Worm (Caenorhabditis elegans): Measurements from ENCODE around the gene F07B7.7.
"Not testable (repeated sequence)": the region's sequence is repeated elsewhere in the genome, so short reads cannot be mapped to it uniquely, and the experiment has no call there.

F07B7.7 gene

DNA sequence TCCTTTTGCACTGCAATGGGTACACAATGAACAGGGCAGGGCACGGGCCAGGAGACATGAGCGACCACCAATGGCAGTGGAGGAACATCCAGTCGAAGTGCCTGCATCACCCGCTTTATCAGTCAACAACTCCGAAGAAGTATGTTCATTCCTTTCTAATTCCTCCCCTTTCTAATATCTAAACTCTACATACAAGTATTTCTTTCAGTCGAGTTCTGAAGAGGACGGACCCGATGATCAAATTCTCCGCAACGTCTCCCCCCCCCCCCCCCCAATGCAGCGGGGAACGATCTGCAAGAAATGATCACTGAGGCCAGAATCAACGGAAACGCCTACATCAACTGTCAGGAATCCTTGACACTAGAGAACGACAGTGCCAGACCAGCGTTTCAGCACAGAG is at the start of gene F07B7.7:
Gene F07B7.7 (plus strand): TSS at position 301 of the 400 bp plus-strand sequence.
- not testable (repeated sequence) for TF ChIP-seq cog-1 (tag; optimal IDR thresholded peaks at IDR 0.05); ref-1 (GFP tag; conservative IDR thresholded peaks at IDR 0.05); med-1 (GFP tag; optimal IDR thresholded peaks at IDR 0.05; ENCODE audit: insufficient read depth)

DNA sequence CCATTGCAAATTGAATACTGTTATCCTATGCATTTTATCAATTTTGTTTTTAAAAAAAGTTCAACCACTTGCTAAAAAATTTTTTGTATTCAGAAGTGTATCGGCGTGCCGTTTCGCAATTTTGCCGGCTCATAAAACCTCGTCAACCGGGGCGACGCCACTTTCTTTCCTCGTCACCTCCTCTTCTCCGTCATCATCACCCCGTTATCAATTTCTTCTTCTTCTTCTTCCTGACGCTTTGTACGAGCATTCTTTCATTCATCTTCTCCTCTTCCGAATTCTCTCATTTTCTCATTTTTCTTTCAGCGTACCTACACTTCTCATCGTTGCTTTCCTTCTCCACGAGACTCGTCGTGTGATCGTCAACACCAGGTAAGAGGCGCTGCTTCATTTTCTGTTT is 49.2 kb upstream of the F07B7.7 start, which contains the start of gene sup-37:
Gene sup-37 (plus strand): TSS at position 301 of the 400 bp plus-strand sequence.
- no peak for TF ChIP-seq ref-1 (GFP tag; conservative IDR thresholded peaks at IDR 0.05)
- TF ChIP-seq med-1 (GFP tag; optimal IDR thresholded peaks at IDR 0.05; ENCODE audit: insufficient read depth): no peak

DNA sequence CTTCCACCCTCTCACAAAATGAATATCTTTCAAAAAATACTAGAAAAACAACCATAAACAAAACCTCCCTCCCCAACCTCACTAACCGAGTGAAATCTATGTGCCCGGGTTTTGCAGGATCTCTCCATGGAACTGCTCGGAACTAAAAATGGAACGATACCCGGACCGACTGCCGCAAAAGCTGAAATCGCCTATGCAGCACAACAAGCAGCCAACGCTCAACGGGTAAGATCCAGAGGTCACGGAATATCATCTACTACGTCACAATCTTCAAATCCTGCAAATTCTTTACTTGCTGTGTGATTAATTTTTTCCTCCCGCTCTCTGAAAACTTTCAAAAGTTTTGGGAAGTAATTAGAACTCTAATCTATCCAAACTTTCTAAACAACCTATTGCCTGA is 46.1 kb upstream of the F07B7.7 start:
- TF ChIP-seq med-1 (GFP tag; optimal IDR thresholded peaks at IDR 0.05; ENCODE audit: insufficient read depth) (no peak), flt-1 (GFP tag; IDR thresholded peaks at IDR 0.05) (no peak), ztf-23 (GFP tag; IDR thresholded peaks at IDR 0.05) (no peak), tab-1 (GFP tag; IDR thresholded peaks at IDR 0.05) (no peak), ref-1 (GFP tag; conservative IDR thresholded peaks at IDR 0.05) (no peak), T22C8.4 (GFP tag; IDR thresholded peaks at IDR 0.05) (no peak), ztf-29 (GFP tag; IDR thresholded peaks at IDR 0.05) (no peak), klf-2 (GFP tag; conservative IDR thresholded peaks at IDR 0.05) (no peak), cog-1 (tag; optimal IDR thresholded peaks at IDR 0.05) (no peak)

- peak; percentile 51 for TF ChIP-seq T22C8.4 (GFP tag; IDR thresholded peaks at IDR 0.05)
- TF ChIP-seq flt-1 (GFP tag; IDR thresholded peaks at IDR 0.05): no peak
- TF ChIP-seq ztf-23 (GFP tag; IDR thresholded peaks at IDR 0.05): no peak
- TF ChIP-seq tab-1 (GFP tag; IDR thresholded peaks at IDR 0.05): no peak
- TF ChIP-seq med-1 (GFP tag; optimal IDR thresholded peaks at IDR 0.05; ENCODE audit: insufficient read depth): no peak
These were observed 42.6 kb upstream of the F07B7.7 start for ce11 chrV:8792814-8793213.

DNA sequence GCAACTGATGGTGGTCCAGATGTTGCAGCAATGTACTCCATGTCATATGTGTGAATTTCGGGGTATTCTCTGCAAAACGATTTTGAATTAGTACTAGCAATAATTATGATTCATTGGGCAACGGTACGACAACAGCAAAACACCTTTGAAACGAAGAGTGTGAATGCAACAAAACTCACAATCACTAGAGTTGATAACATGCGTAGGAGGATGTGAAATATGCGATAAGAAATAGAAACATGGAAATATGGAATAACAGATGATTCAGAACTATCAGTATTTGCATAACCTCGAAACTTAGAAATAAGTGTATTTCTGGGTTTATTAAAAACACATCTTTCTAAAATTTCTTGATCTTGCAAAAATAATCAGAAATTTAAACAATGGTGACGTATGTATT is 39.9 kb upstream of the F07B7.7 start:
- TF ChIP-seq ztf-29 (GFP tag; IDR thresholded peaks at IDR 0.05) (no peak), tab-1 (GFP tag; IDR thresholded peaks at IDR 0.05) (no peak), klf-2 (GFP tag; conservative IDR thresholded peaks at IDR 0.05) (no peak), med-1 (GFP tag; optimal IDR thresholded peaks at IDR 0.05; ENCODE audit: insufficient read depth) (no peak), T22C8.4 (GFP tag; IDR thresholded peaks at IDR 0.05) (no peak), cog-1 (tag; optimal IDR thresholded peaks at IDR 0.05) (no peak), flt-1 (GFP tag; IDR thresholded peaks at IDR 0.05) (no peak), ref-1 (GFP tag; conservative IDR thresholded peaks at IDR 0.05) (no peak), ztf-23 (GFP tag; IDR thresholded peaks at IDR 0.05) (no peak)

- TF ChIP-seq tab-1 (GFP tag; IDR thresholded peaks at IDR 0.05): no peak
- TF ChIP-seq T22C8.4 (GFP tag; IDR thresholded peaks at IDR 0.05): no peak
- TF ChIP-seq ztf-29 (GFP tag; IDR thresholded peaks at IDR 0.05): no peak
- TF ChIP-seq ztf-23 (GFP tag; IDR thresholded peaks at IDR 0.05): no peak
These were observed 39.2 kb upstream of the F07B7.7 start for ce11 chrV:8796246-8796645.

DNA sequence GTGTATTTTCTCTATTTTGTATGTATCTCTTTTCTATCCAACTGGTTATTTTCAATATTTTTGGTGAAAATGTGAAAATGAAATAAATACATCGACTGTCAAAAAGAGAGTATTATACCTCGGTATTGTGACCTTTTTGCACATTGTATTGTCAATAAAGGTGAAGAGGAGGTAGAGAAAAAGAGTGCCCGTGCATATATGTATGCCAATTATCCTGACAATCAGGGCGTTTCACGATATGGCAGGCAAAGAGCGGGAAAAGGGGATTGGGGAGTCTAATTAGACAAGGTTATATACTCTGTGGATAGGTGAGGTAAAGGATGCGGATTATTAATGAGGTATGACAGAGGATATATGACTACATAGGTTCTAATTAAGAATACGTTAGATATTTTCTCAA is 38.5 kb upstream of the F07B7.7 start:
- TF ChIP-seq med-1 (GFP tag; optimal IDR thresholded peaks at IDR 0.05; ENCODE audit: insufficient read depth): no peak
- no peak for TF ChIP-seq ztf-29 (GFP tag; IDR thresholded peaks at IDR 0.05)
- TF ChIP-seq ref-1 (GFP tag; conservative IDR thresholded peaks at IDR 0.05): no peak

ce11 chrV:8798470-8798869 is 36.9 kb upstream of the F07B7.7 start:
- TF ChIP-seq tab-1 (GFP tag; IDR thresholded peaks at IDR 0.05) (no peak), ztf-29 (GFP tag; IDR thresholded peaks at IDR 0.05) (no peak), T22C8.4 (GFP tag; IDR thresholded peaks at IDR 0.05) (no peak)

- no peak for TF ChIP-seq klf-2 (GFP tag; conservative IDR thresholded peaks at IDR 0.05)
These were observed 36.1 kb upstream of the F07B7.7 start for ce11 chrV:8799293-8799812.

DNA sequence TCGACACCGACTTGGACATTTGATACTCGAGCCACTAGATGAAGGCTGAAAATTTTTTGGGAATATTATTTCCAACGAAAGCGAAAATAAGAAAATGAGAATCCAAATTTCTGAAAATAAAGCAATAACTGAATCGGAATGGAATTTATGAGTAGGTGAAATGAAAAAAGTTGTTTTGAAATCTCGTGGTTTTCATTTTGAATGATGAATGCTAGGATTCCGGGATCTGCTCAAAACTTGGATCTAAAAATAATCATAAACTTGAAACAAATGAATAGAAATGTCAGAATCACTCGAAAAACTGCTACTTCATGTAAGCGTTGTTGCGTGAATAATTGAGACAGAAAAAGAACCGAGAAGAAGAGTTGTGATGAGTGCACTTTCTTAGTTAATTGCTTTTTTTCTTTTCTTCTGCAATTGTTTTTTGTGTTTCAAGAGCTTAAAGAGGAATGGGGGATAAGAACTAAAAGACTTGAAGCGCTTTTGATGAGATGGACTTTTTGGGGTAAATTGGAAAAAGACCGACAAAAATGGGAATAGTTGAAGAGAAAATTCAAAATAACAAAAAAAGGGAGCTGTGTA is 34.3 kb upstream of the F07B7.7 start, which contains the start of gene magu-2:
Gene magu-2 (minus strand): TSS at position 51 of the 582 bp plus-strand sequence.
- no peak for TF ChIP-seq ztf-29 (GFP tag; IDR thresholded peaks at IDR 0.05)

DNA sequence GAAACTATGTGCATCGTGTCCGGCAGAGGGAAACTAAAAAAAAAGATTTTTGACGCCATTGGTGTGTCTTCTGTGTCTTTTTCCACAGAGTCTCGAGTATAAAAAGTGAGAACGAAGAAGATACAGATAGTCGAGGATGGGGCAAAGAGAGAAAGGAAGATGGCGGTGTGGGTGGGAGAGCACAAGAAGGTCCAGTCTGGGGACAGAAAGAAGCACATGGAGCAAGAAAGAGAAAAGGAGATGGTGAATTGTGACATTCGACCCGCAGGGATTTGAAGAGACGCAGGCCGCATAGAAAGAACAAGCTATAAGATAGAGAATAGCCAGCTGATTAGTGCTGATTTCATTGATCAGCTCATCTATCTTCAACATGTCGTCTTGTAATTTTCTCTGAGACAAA is 33.2 kb upstream of the F07B7.7 start:
- TF ChIP-seq flt-1 (GFP tag; IDR thresholded peaks at IDR 0.05) (no peak), cog-1 (tag; optimal IDR thresholded peaks at IDR 0.05) (no peak), T22C8.4 (GFP tag; IDR thresholded peaks at IDR 0.05) (no peak), klf-2 (GFP tag; conservative IDR thresholded peaks at IDR 0.05) (no peak), ztf-23 (GFP tag; IDR thresholded peaks at IDR 0.05) (no peak), tab-1 (GFP tag; IDR thresholded peaks at IDR 0.05) (no peak), ref-1 (GFP tag; conservative IDR thresholded peaks at IDR 0.05) (no peak)

ce11 chrV:8805047-8805446 is 30.4 kb upstream of the F07B7.7 start:
- no peak for TF ChIP-seq tab-1 (GFP tag; IDR thresholded peaks at IDR 0.05)
- TF ChIP-seq ref-1 (GFP tag; conservative IDR thresholded peaks at IDR 0.05): no peak
- no peak for TF ChIP-seq klf-2 (GFP tag; conservative IDR thresholded peaks at IDR 0.05)
- TF ChIP-seq med-1 (GFP tag; optimal IDR thresholded peaks at IDR 0.05; ENCODE audit: insufficient read depth): no peak

Data from whole organism, midembryonic.